Worm (Caenorhabditis elegans) whole organism, mixed stage, embryonic: ENCODE data around the gene sra-38.

ENCODE experiments used
- ceh-39 ChIP-seq: fragments of 150-350 bp; optimal IDR thresholded peaks from 2 replicates; lab custom pipeline; 2014; ENCODE audit warnings: missing biosample characterization, missing genetic modification characterization
- mep-1 ChIP-seq: fragments of 150-350 bp; optimal IDR thresholded peaks from 2 replicates; lab custom pipeline; 2017; ENCODE audit warnings: missing biosample characterization, missing genetic modification reagents, missing genetic modification characterization, inconsistent platforms
- nhr-12 ChIP-seq: fragments of 150-350 bp; optimal IDR thresholded peaks from 2 replicates; lab custom pipeline; 2014; ENCODE audit warnings: missing biosample characterization, missing genetic modification characterization
- nhr-237 ChIP-seq: fragments of 150-350 bp; optimal IDR thresholded peaks from 2 replicates; lab custom pipeline; 2014; ENCODE audit warnings: missing biosample characterization, missing genetic modification characterization
- nhr-28 ChIP-seq: fragments of 150-350 bp; optimal IDR thresholded peaks from 2 replicates; lab custom pipeline; 2014; ENCODE audit warnings: missing biosample characterization, missing genetic modification characterization
- pha-4 ChIP-seq: fragments of 150-350 bp; optimal IDR thresholded peaks from 2 replicates; lab custom pipeline; 2018; ENCODE audit warnings: missing biosample characterization, missing genetic modification reagents, missing genetic modification characterization
- snpc-4 ChIP-seq: fragments of 150-350 bp; optimal IDR thresholded peaks from 2 replicates; lab custom pipeline; 2014; ENCODE audit warnings: missing biosample characterization, missing genetic modification characterization
- unc-62 ChIP-seq: fragments of 150-350 bp; optimal IDR thresholded peaks from 2 replicates; lab custom pipeline; 2014; ENCODE audit warnings: missing biosample characterization, missing genetic modification reagents, missing genetic modification characterization
- zip-8 ChIP-seq: fragments of 150-350 bp; optimal IDR thresholded peaks from 2 replicates; lab custom pipeline; 2014; ENCODE audit warnings: missing biosample characterization, missing genetic modification characterization
- ztf-11 ChIP-seq: fragments of 150-350 bp; optimal IDR thresholded peaks from 2 replicates; lab custom pipeline; 2014; ENCODE audit warnings: missing biosample characterization, missing genetic modification characterization

DNA sequence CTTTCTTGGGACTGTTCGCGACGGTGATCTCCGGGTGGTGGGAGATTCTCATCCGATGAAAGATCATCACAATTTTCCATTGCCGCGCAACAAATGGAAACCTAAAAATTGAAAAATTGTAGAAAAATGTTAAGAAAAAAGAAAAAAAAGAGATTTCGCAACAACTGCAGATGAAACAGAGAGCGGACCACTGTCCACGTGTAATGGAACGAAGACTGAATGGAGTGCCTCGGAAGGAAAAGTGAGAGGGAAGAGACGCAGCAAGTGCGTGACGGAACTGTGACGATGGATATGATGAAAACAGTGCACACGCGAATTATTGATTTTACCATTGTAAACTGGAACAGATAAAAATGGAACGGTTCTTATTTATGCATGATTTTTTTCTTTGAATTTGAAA lies 26.1 kb upstream of the sra-38 start, which contains the start of gene meg-2:
- TF ChIP-seq ztf-11 = no peak
- TF ChIP-seq snpc-4 (tag; lab: Kevin White, UChicago) = no peak
- no peak for TF ChIP-seq nhr-237
- TF ChIP-seq pha-4 (tag; lab: Kevin White, UChicago) = no peak
- no peak for TF ChIP-seq unc-62 (GFP tag; lab: Kevin White, UChicago)
- no peak for TF ChIP-seq mep-1 (tag; lab: Kevin White, UChicago)
- TF ChIP-seq nhr-12 (tag; lab: Kevin White, UChicago) = no peak
- no peak for TF ChIP-seq nhr-28 (tag; lab: Kevin White, UChicago)
- TF ChIP-seq ceh-39 = no peak
- TF ChIP-seq zip-8 (tag; lab: Kevin White, UChicago) = no peak
